Fruit fly (Drosophila melanogaster): ENCODE results near the gene HP1D3csd.

Gene HP1D3csd

dm6 chrX:19189903-19190302 is at the start of gene HP1D3csd:
Gene HP1D3csd, plus strand, starts transcription at chrX:19190214.
- TF ChIP-seq insv (optimal IDR thresholded peaks at IDR 0.05) (no peak), h (optimal IDR thresholded peaks at IDR 0.05) (no peak), psq (optimal IDR thresholded peaks at IDR 0.05) (no peak), ttk (optimal IDR thresholded peaks at IDR 0.05) (no peak), Sin3A (optimal IDR thresholded peaks at IDR 0.05) (no peak)

DNA sequence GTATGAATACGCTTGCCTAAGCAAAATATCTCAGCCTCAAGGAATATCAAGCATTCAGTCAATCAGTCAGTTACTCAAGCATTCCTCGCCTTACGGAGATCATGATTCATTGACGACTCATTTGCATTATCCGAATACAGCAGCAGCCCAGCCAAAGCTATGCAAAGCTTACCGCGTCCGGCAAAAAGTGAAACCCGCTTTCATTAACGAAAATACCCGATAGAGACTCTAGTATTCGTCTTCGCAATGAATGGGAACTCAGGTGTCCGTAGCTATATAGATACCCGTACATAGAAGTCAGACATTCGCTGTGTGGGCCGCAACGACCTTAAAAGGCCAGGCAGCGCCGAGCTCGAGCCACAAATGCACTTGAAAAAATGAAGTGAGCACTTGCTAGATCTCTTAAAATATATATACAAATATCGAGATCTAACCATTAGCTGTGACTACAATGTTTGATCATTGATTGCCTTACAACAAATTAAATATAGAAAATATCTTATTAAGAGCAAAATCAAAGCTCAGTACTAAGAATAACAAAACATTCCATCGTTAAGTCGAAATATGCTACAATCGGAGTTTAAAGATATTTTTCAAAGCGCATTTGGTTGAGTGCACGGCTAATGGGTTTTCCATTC is 45.1 kb upstream of the HP1D3csd start:
- no peak for TF ChIP-seq psq (optimal IDR thresholded peaks at IDR 0.05)
- TF ChIP-seq h (optimal IDR thresholded peaks at IDR 0.05): no peak
- TF ChIP-seq Sin3A (optimal IDR thresholded peaks at IDR 0.05): no peak
- no peak for TF ChIP-seq Myc (optimal IDR thresholded peaks at IDR 0.05)
- TF ChIP-seq ttk (optimal IDR thresholded peaks at IDR 0.05): no peak
- TF ChIP-seq insv (optimal IDR thresholded peaks at IDR 0.05): no peak

dm6 chrX:19146421-19146952 is 43.5 kb upstream of the HP1D3csd start:
- TF ChIP-seq h (optimal IDR thresholded peaks at IDR 0.05) (no peak), psq (optimal IDR thresholded peaks at IDR 0.05) (no peak), insv (optimal IDR thresholded peaks at IDR 0.05) (no peak), ttk (optimal IDR thresholded peaks at IDR 0.05) (no peak), Myc (optimal IDR thresholded peaks at IDR 0.05) (no peak), Sin3A (optimal IDR thresholded peaks at IDR 0.05) (no peak)

DNA sequence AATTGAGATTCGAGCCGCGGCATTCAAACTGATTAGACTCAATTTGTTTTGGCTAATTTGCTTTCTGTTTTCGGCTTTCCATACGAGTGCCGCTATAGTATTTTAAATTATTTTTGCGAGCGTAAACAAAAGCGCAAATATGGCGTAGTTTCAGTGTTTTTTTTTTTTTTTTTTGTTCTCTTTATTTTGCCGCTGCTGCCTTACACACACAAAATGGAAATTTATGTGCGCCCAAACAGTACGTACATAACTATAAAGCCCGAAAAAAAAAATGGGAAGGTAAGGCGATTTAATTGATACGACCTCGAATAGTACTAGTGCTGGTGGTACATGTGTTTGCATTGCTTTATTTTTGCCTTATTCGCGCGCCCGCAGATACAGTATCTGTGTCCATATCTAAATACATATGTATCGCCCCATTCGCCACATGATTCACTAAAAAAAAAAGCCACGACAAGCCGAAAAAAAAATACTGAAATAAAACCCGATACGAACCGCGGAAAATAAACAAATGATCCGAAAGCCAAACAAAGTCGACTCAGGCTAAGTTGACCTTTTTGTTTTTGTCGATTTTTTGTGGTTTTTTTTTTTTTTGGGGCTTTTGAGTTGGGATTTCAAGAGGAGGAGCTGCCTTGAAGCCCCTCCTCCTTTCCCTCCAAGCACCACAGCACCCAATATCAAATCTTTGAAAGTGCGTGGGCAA is 41.9 kb upstream of the HP1D3csd start:
- TF ChIP-seq h (optimal IDR thresholded peaks at IDR 0.05) (no peak), Sin3A (optimal IDR thresholded peaks at IDR 0.05) (no peak), ttk (optimal IDR thresholded peaks at IDR 0.05) (no peak), Myc (optimal IDR thresholded peaks at IDR 0.05) (no peak), psq (optimal IDR thresholded peaks at IDR 0.05) (no peak), insv (optimal IDR thresholded peaks at IDR 0.05) (no peak)

dm6 chrX:19148798-19149510 is 41.1 kb upstream of the HP1D3csd start:
- TF ChIP-seq psq (optimal IDR thresholded peaks at IDR 0.05) (no peak), h (optimal IDR thresholded peaks at IDR 0.05) (no peak), ttk (optimal IDR thresholded peaks at IDR 0.05) (no peak), Sin3A (optimal IDR thresholded peaks at IDR 0.05) (no peak), Myc (optimal IDR thresholded peaks at IDR 0.05) (no peak), insv (optimal IDR thresholded peaks at IDR 0.05) (no peak)

dm6 chrX:19149511-19149876 is 40.5 kb upstream of the HP1D3csd start:
- TF ChIP-seq h (optimal IDR thresholded peaks at IDR 0.05) (no peak), ttk (optimal IDR thresholded peaks at IDR 0.05) (no peak), insv (optimal IDR thresholded peaks at IDR 0.05) (no peak), Sin3A (optimal IDR thresholded peaks at IDR 0.05) (no peak), Myc (optimal IDR thresholded peaks at IDR 0.05) (no peak), psq (optimal IDR thresholded peaks at IDR 0.05) (no peak)

DNA sequence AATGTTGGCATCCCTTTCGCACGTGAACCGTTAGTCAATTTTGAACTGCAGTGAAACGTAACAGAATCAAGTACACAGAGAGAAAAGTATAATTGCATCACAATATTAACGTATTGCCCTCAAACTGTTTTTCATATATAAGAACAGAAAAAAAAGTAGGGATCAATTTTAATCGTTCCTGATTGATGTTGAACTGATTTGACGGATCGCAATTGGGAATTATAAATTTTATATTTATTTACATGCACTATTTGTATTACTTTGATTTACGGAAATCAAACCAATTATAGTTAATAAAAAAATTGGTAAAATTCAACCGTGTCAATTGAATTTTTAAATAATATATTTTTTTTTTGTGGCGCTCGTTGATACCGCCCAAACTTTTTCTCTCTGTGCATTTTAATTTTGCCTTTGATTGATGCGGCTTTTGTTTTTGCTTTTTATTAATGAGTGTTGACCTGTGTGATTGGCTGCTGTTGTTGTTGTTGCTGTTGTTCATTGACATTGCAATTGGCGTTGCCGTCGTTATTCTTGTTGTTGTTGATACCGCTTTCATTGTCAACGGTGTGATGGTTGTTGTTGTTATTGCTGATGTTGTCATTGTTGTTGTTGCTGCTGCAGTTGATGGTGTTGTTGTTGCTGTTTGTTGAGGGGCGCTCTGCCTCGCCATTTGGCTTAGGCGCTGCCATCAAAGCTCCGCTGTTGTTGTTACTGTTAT is 37.3 kb upstream of the HP1D3csd start:
- TF ChIP-seq psq (optimal IDR thresholded peaks at IDR 0.05): no peak
- no peak for TF ChIP-seq Sin3A (optimal IDR thresholded peaks at IDR 0.05)
- no peak for TF ChIP-seq insv (optimal IDR thresholded peaks at IDR 0.05)
- TF ChIP-seq Myc (optimal IDR thresholded peaks at IDR 0.05): no peak
- TF ChIP-seq h (optimal IDR thresholded peaks at IDR 0.05): no peak
- TF ChIP-seq ttk (optimal IDR thresholded peaks at IDR 0.05): no peak

DNA sequence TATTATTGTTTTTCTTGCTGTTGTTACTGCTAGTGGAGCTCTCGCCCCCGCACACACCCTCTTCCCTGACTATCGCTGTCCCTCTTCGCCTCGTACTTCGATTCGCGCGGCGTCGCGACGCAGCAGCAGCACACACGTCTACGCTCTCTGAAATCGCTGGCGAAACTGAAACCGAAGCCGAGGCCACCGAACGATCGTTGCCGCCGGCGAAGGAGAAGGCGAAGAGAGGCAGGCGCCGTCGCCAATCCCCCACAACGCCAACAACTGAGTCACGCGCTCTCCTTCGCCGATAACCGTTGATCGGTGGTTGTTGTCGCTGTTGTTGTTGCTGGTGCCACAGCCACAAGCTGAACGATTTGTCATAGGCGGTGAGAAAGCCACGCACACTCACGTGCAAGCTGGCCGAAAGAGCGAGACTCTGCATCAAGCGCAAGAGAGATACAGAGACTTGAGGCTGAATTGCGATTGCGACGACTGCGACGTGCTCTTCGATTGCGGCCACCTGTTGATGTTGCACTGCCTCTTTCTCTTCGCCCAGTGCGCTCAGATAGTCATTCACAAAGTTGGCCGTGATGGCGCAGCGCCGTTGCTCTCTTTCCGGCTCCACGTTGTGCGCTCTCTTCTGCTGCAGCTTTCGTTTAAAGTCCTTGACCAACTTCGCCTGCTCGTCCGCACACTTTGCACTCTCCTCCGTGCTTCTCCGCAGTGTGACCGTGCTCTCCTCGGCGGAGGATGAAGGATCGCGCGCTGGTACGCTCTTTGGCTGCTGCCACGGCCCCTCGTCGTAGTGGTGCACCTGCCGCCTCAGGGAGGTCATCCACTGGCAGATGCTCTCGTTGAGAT is 36.5 kb upstream of the HP1D3csd start:
- TF ChIP-seq ttk (optimal IDR thresholded peaks at IDR 0.05) (no peak), insv (optimal IDR thresholded peaks at IDR 0.05) (no peak), Myc (optimal IDR thresholded peaks at IDR 0.05) (no peak), h (optimal IDR thresholded peaks at IDR 0.05) (no peak), Sin3A (optimal IDR thresholded peaks at IDR 0.05) (no peak), psq (optimal IDR thresholded peaks at IDR 0.05) (no peak)

- TF ChIP-seq ttk (optimal IDR thresholded peaks at IDR 0.05): no peak
- no peak for TF ChIP-seq Myc (optimal IDR thresholded peaks at IDR 0.05)
- TF ChIP-seq insv (optimal IDR thresholded peaks at IDR 0.05): no peak
- no peak for TF ChIP-seq h (optimal IDR thresholded peaks at IDR 0.05)
- no peak for TF ChIP-seq Sin3A (optimal IDR thresholded peaks at IDR 0.05)
- TF ChIP-seq psq (optimal IDR thresholded peaks at IDR 0.05): no peak
Measured at dm6 chrX:19154249-19154648, 35.8 kb upstream of the HP1D3csd start.

DNA sequence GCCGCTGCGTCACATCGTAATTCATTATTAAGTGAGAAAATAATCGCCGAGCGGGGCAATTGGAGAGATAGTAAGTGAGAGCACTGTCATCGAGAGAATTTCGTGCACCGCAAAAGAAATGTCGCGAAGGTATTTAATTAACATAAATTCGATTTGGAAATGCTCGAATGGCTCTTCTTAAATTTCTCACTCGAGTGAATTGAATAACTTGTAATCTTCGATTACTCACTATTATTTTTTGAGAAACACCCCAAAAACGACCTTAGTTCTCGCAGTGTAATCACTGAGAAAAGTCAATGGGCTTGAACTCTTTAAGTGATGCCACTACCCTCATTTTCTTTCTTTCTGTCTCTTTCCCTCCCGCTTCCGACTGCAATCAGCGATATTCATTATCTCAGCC is 35.0 kb upstream of the HP1D3csd start:
- TF ChIP-seq psq (optimal IDR thresholded peaks at IDR 0.05) (no peak), ttk (optimal IDR thresholded peaks at IDR 0.05) (no peak)

- TF ChIP-seq psq (optimal IDR thresholded peaks at IDR 0.05): no peak
- no peak for TF ChIP-seq ttk (optimal IDR thresholded peaks at IDR 0.05)
- no peak for TF ChIP-seq h (optimal IDR thresholded peaks at IDR 0.05)
- no peak for TF ChIP-seq insv (optimal IDR thresholded peaks at IDR 0.05)
- TF ChIP-seq Sin3A (optimal IDR thresholded peaks at IDR 0.05): no peak
Measured at dm6 chrX:19155922-19156437, 34.0 kb upstream of the HP1D3csd start.

Measured in Kc167 (cell line).